Worm (Caenorhabditis elegans) whole organism, late embryonic: ENCODE measurements around the gene twk-28.

Source experiments
- ama-1 ChIP-seq: fragments of 150-350 bp; optimal IDR thresholded peaks from 2 replicates; lab custom pipeline; 2014
- ceh-18 ChIP-seq: sonication (generic microtip); optimal IDR thresholded peaks from 2 replicates; lab custom pipeline; 2016; ENCODE audit warnings: missing genetic modification characterization, missing compliant biosample characterization
- ceh-2 ChIP-seq: sonication (generic microtip); optimal IDR thresholded peaks from 2 replicates; lab custom pipeline; 2016; ENCODE audit warnings: missing genotype, missing genetic modification characterization, missing compliant biosample characterization
- dve-1 ChIP-seq: sonication (generic microtip); optimal IDR thresholded peaks from 2 replicates; lab custom pipeline; 2017; ENCODE audit warnings: antibody characterized with exemption, mild to moderate bottlenecking, missing genetic modification characterization, missing compliant biosample characterization
- hlh-8 ChIP-seq: sonication (generic microtip); optimal IDR thresholded peaks from 2 replicates; lab custom pipeline; 2016; ENCODE audit warnings: missing genotype, missing genetic modification characterization, missing compliant biosample characterization

- no peak for TF ChIP-seq ama-1 (lab: Kevin White, UChicago)
- no peak for TF ChIP-seq dve-1 (tag; lab: Kevin White, UChicago)
- TF ChIP-seq ceh-2 (tag; lab: Kevin White, UChicago) = no peak
- TF ChIP-seq ceh-18 (tag; lab: Kevin White, UChicago) = no peak
- no peak for TF ChIP-seq hlh-8
Measured at ce11 chrX:4245124-4245523, 34.0 kb downstream of the twk-28 start.
